Worm (Caenorhabditis elegans) whole organism, L4 larva: Measurements from ENCODE around the gene K08E7.5.

ENCODE experiments used
- D1046.2 ChIP-seq: fragments of 200-800 bp; sonication (Bioruptor generic); IDR thresholded peaks from 2 replicates; pipeline ENCODE4 v1.3.6; 2022; ENCODE audit warnings: missing genetic modification characterization, missing compliant biosample characterization
- F10B5.3 ChIP-seq: sonication (generic microtip); optimal IDR thresholded peaks from 2 replicates; lab custom pipeline; 2016; ENCODE audit warnings: mild to moderate bottlenecking, missing genetic modification characterization, missing compliant biosample characterization
- F26F4.8 ChIP-seq: fragments of 200-800 bp; sonication (Bioruptor generic); conservative IDR thresholded peaks from 2 replicates; pipeline ENCODE4 v1.3.6; 2022; ENCODE audit warnings: missing genetic modification characterization, missing compliant biosample characterization
- T20F7.1 ChIP-seq: fragments of 200-800 bp; sonication (Bioruptor generic); optimal IDR thresholded peaks from 2 replicates; lab custom pipeline; 2018; ENCODE audit warnings: mild to moderate bottlenecking, missing genetic modification characterization, missing compliant biosample characterization
- Y105C5A.15 ChIP-seq: fragments of 200-800 bp; sonication (Bioruptor generic); IDR thresholded peaks from 2 replicates; pipeline ENCODE4 v1.3.6; 2022; ENCODE audit warnings: missing genetic modification characterization, missing compliant biosample characterization
- Y48G9A.11 ChIP-seq: fragments of 200-800 bp; sonication (Bioruptor generic); IDR thresholded peaks from 2 replicates; pipeline ENCODE4 v1.3.6; 2022; ENCODE audit warnings: missing genetic modification reagents, missing genetic modification characterization, missing compliant biosample characterization
- ZK337.2 ChIP-seq: fragments of 200-800 bp; sonication (Bioruptor generic); IDR thresholded peaks from 2 replicates; pipeline ENCODE4 v1.3.6; 2022; ENCODE audit warnings: missing genetic modification reagents, missing genetic modification characterization, missing compliant biosample characterization
- arid-1 ChIP-seq: fragments of 200-800 bp; sonication (Bioruptor generic); conservative IDR thresholded peaks from 2 replicates; pipeline ENCODE4 v1.3.6; 2022; ENCODE audit warnings: missing genetic modification reagents, missing genetic modification characterization, missing compliant biosample characterization
- attf-4 ChIP-seq: sonication (generic microtip); optimal IDR thresholded peaks from 3 replicates; lab custom pipeline; 2017; ENCODE audit warnings: missing biosample characterization, missing genetic modification characterization
- ceh-20 ChIP-seq: fragments of 200-800 bp; sonication (Bioruptor generic); IDR thresholded peaks from 2 replicates; pipeline ENCODE4 v1.3.6; 2022; ENCODE audit warnings: missing genetic modification reagents, missing genetic modification characterization, missing compliant biosample characterization
- ceh-28 ChIP-seq: fragments of 150-350 bp; optimal IDR thresholded peaks from 2 replicates; lab custom pipeline; 2014; ENCODE audit warnings: missing biosample characterization, missing genetic modification reagents, missing genetic modification characterization
- ceh-32 ChIP-seq: sonication (generic microtip); optimal IDR thresholded peaks from 2 replicates; lab custom pipeline; 2016; ENCODE audit warnings: mild to moderate bottlenecking, missing genetic modification characterization, missing compliant biosample characterization; ENCODE audit not compliant: poor library complexity
- ceh-44 ChIP-seq: fragments of 200-800 bp; sonication (Bioruptor generic); IDR thresholded peaks from 2 replicates; pipeline ENCODE4 v1.3.6; 2022; ENCODE audit warnings: missing genetic modification reagents, missing genetic modification characterization, missing compliant biosample characterization
- ceh-62 ChIP-seq: sonication (generic microtip); optimal IDR thresholded peaks from 2 replicates; lab custom pipeline; 2017; ENCODE audit warnings: missing biosample characterization, missing genetic modification characterization
- ceh-82 ChIP-seq: sonication (generic microtip); optimal IDR thresholded peaks from 2 replicates; lab custom pipeline; 2017; ENCODE audit warnings: missing biosample characterization, missing genetic modification characterization
- cey-2 ChIP-seq: sonication (generic microtip); optimal IDR thresholded peaks from 3 replicates; lab custom pipeline; 2017; ENCODE audit warnings: missing genetic modification characterization, mild to moderate bottlenecking, missing compliant biosample characterization, antibody characterized with exemption, borderline replicate concordance; ENCODE audit not compliant: insufficient read depth
- daf-16 ChIP-seq, 3 experiments: sonication (generic microtip); optimal IDR thresholded peaks; 2 replicates each; lab custom pipeline; 2016 to 2017; ENCODE audit warnings: missing genetic modification characterization in 3 of 3, missing genetic modification reagents in 3 of 3, mild to moderate bottlenecking in 2 of 3, missing compliant biosample characterization in 2 of 3, missing biosample characterization in 1 of 3, moderate library complexity in 1 of 3
- daf-19 ChIP-seq: fragments of 200-800 bp; sonication (Bioruptor generic); conservative IDR thresholded peaks from 2 replicates; pipeline ENCODE4 v1.3.6; 2022; ENCODE audit warnings: missing genetic modification characterization, missing compliant biosample characterization
- daf-8 ChIP-seq: fragments of 200-800 bp; sonication (Bioruptor generic); IDR thresholded peaks from 2 replicates; pipeline ENCODE4 v1.3.6; 2022; ENCODE audit warnings: missing genetic modification characterization, missing compliant biosample characterization
- dmd-6 ChIP-seq: fragments of 200-800 bp; sonication (Bioruptor generic); IDR thresholded peaks from 2 replicates; pipeline ENCODE4 v1.3.6; 2022; ENCODE audit warnings: missing genetic modification reagents, missing genetic modification characterization, missing compliant biosample characterization
- dmd-9 ChIP-seq: fragments of 200-800 bp; sonication (Bioruptor generic); IDR thresholded peaks from 2 replicates; pipeline ENCODE4 v1.3.6; 2022; ENCODE audit warnings: missing genetic modification reagents, missing genetic modification characterization, missing compliant biosample characterization
- dpl-1 ChIP-seq: fragments of 150-350 bp; optimal IDR thresholded peaks from 2 replicates; lab custom pipeline; 2014; ENCODE audit warnings: missing biosample characterization, missing genetic modification reagents, missing genetic modification characterization
- egl-27 ChIP-seq: sonication (generic microtip); optimal IDR thresholded peaks from 3 replicates; lab custom pipeline; 2017; ENCODE audit warnings: missing biosample characterization, missing genetic modification reagents, missing genetic modification characterization
- lim-7 ChIP-seq: fragments of 200-800 bp; sonication (Bioruptor generic); IDR thresholded peaks from 2 replicates; pipeline ENCODE4 v1.3.6; 2022; ENCODE audit warnings: missing genetic modification characterization, missing compliant biosample characterization
- lin-1 ChIP-seq: fragments of 200-800 bp; sonication (Bioruptor generic); IDR thresholded peaks from 2 replicates; pipeline ENCODE4 v1.3.6; 2022; ENCODE audit warnings: missing genetic modification reagents, missing genetic modification characterization, missing compliant biosample characterization
- lin-13 ChIP-seq: fragments of 150-350 bp; optimal IDR thresholded peaks from 2 replicates; lab custom pipeline; 2014; ENCODE audit warnings: missing biosample characterization, missing genetic modification reagents, missing genetic modification characterization
- lin-15B ChIP-seq: fragments of 150-350 bp; sonication (generic microtip); optimal IDR thresholded peaks from 3 replicates; lab custom pipeline; 2014; ENCODE audit warnings: missing biosample characterization, missing genetic modification characterization
- lin-29 ChIP-seq: fragments of 200-800 bp; sonication (Bioruptor generic); IDR thresholded peaks from 2 replicates; pipeline ENCODE4 v1.3.6; 2022; ENCODE audit warnings: missing genetic modification reagents, missing genetic modification characterization, missing compliant biosample characterization
- madf-5 ChIP-seq, 2 experiments: fragments of 200-800 bp; sonication (Bioruptor generic); IDR thresholded peaks; 2 replicates each; pipeline ENCODE4 v1.3.6; 2022; ENCODE audit warnings: missing compliant biosample characterization in 2 of 2, missing genetic modification characterization in 2 of 2
- mdl-1 ChIP-seq, 2 experiments: fragments of 150-350 bp in 1 of 2; sonication (generic microtip) in 1 of 2; optimal IDR thresholded peaks; 2 replicates each; lab custom pipeline; 2014 to 2017; ENCODE audit warnings: missing biosample characterization in 2 of 2, missing genetic modification characterization in 2 of 2
- mes-2 ChIP-seq: sonication (generic microtip); optimal IDR thresholded peaks from 2 replicates; lab custom pipeline; 2016; ENCODE audit warnings: missing genotype, mild to moderate bottlenecking, missing genetic modification characterization, missing compliant biosample characterization; ENCODE audit not compliant: poor library complexity, severe bottlenecking
- mxl-3 ChIP-seq: fragments of 200-800 bp; sonication (Bioruptor generic); optimal IDR thresholded peaks from 2 replicates; lab custom pipeline; 2018; ENCODE audit warnings: mild to moderate bottlenecking, missing genetic modification characterization, missing compliant biosample characterization
- nhr-10 ChIP-seq: fragments of 150-350 bp; optimal IDR thresholded peaks from 2 replicates; lab custom pipeline; 2014; ENCODE audit warnings: missing biosample characterization, missing genetic modification characterization
- nhr-102 ChIP-seq: sonication (generic microtip); optimal IDR thresholded peaks from 2 replicates; lab custom pipeline; 2016; ENCODE audit warnings: mild to moderate bottlenecking, missing genetic modification characterization, moderate library complexity, missing compliant biosample characterization
- nhr-111 ChIP-seq: fragments of 200-800 bp; sonication (Bioruptor generic); optimal IDR thresholded peaks from 2 replicates; lab custom pipeline; 2018; ENCODE audit warnings: mild to moderate bottlenecking, missing genetic modification characterization, missing compliant biosample characterization
- nhr-237 ChIP-seq: sonication (generic microtip); optimal IDR thresholded peaks from 2 replicates; lab custom pipeline; 2017; ENCODE audit warnings: missing biosample characterization, missing genetic modification characterization
- nhr-28 ChIP-seq: fragments of 150-350 bp; optimal IDR thresholded peaks from 2 replicates; lab custom pipeline; 2014; ENCODE audit warnings: missing biosample characterization, missing genetic modification characterization
- nhr-41 ChIP-seq: fragments of 200-800 bp; sonication (Bioruptor generic); IDR thresholded peaks from 2 replicates; pipeline ENCODE4 v1.3.6; 2022; ENCODE audit warnings: missing genetic modification reagents, missing genetic modification characterization, missing compliant biosample characterization
- nhr-42 ChIP-seq: fragments of 200-800 bp; sonication (Bioruptor generic); IDR thresholded peaks from 2 replicates; pipeline ENCODE4 v1.3.6; 2022; ENCODE audit warnings: missing genetic modification characterization, missing compliant biosample characterization
- nhr-76 ChIP-seq: fragments of 150-350 bp; optimal IDR thresholded peaks from 2 replicates; lab custom pipeline; 2014; ENCODE audit warnings: missing biosample characterization, missing genetic modification characterization
- nhr-77 ChIP-seq: fragments of 150-350 bp; optimal IDR thresholded peaks from 2 replicates; lab custom pipeline; 2014; ENCODE audit warnings: missing biosample characterization, missing genetic modification characterization
- rbr-2 ChIP-seq: sonication (generic microtip); optimal IDR thresholded peaks from 2 replicates; lab custom pipeline; 2016; ENCODE audit warnings: missing genotype, missing genetic modification characterization, missing compliant biosample characterization
- sdz-12 ChIP-seq: fragments of 200-800 bp; sonication (Bioruptor generic); optimal IDR thresholded peaks from 2 replicates; lab custom pipeline; 2018; ENCODE audit warnings: mild to moderate bottlenecking, missing genetic modification characterization, missing compliant biosample characterization
- skn-1 ChIP-seq: fragments of 150-350 bp; optimal IDR thresholded peaks from 2 replicates; lab custom pipeline; 2014; ENCODE audit warnings: missing biosample characterization, missing genetic modification characterization
- spr-3 ChIP-seq: fragments of 200-800 bp; sonication (Bioruptor generic); optimal IDR thresholded peaks from 2 replicates; lab custom pipeline; 2018; ENCODE audit warnings: mild to moderate bottlenecking, missing genetic modification characterization, missing compliant biosample characterization
- tra-1 ChIP-seq: fragments of 200-800 bp; sonication (Bioruptor generic); IDR thresholded peaks from 2 replicates; pipeline ENCODE4 v1.3.6; 2022; ENCODE audit warnings: missing genetic modification reagents, missing genetic modification characterization, missing compliant biosample characterization
- unc-62 ChIP-seq, 3 experiments: fragments of 150-350 bp in 1 of 3; sonication (generic microtip); optimal IDR thresholded peaks in 2 of 3; peaks in 1 of 3; 1 replicate in 1 of 3; 2 replicates in 2 of 3; lab custom pipeline; 2014 to 2017; ENCODE audit warnings: missing biosample characterization in 3 of 3, missing genetic modification characterization in 3 of 3, missing genetic modification reagents in 3 of 3, missing genotype in 1 of 3
- zag-1 ChIP-seq: fragments of 150-350 bp; optimal IDR thresholded peaks from 2 replicates; lab custom pipeline; 2014; ENCODE audit warnings: missing biosample characterization, missing genetic modification characterization
- zfp-2 ChIP-seq: sonication (generic microtip); optimal IDR thresholded peaks from 2 replicates; lab custom pipeline; 2016; ENCODE audit warnings: mild to moderate bottlenecking, missing genetic modification characterization, missing compliant biosample characterization
- zip-11 ChIP-seq: fragments of 200-800 bp; sonication (Bioruptor generic); IDR thresholded peaks from 2 replicates; pipeline ENCODE4 v1.3.6; 2022; ENCODE audit warnings: missing genetic modification characterization, missing compliant biosample characterization
- zip-2 ChIP-seq: fragments of 150-350 bp; optimal IDR thresholded peaks from 2 replicates; lab custom pipeline; 2014; ENCODE audit warnings: missing biosample characterization, missing genetic modification characterization

The K08E7.5 gene

ce11 chrIV:12600941-12601340 is 27.8 kb downstream of the K08E7.5 start (continued):
- no peak for TF ChIP-seq arid-1
- TF ChIP-seq zag-1 (tag; lab: Kevin White, UChicago), result no peak
- TF ChIP-seq unc-62 (GFP tag; optimal IDR thresholded peaks at IDR 0.05 in 1 of 2; lab: Kevin White, UChicago), result peak in 1 of 2 experiments; percentile 32
- no peak for TF ChIP-seq unc-62 (tag; optimal IDR thresholded peaks at IDR 0.05; lab: Kevin White, UChicago)
- TF ChIP-seq dpl-1 (GFP tag; lab: Kevin White, UChicago), result no peak
- no peak for TF ChIP-seq daf-8 (GFP tag; lab: Robert Waterston, UW)
- TF ChIP-seq nhr-41 (GFP tag; lab: Robert Waterston, UW), result 0 out of 2 replicates have a peak, but pooled peaks have one; percentile 26
- TF ChIP-seq Y48G9A.11 (GFP tag; lab: Robert Waterston, UW), result no peak
- no peak for TF ChIP-seq nhr-42 (GFP tag; lab: Robert Waterston, UW)
- peak; percentile 62; the same call in 1 of the 2 replicates for TF ChIP-seq lin-1 (GFP tag; lab: Robert Waterston, UW)
- TF ChIP-seq nhr-102 (tag; lab: Kevin White, UChicago), result peak; percentile 98
- peak in 1 of 2 experiments; percentile 71 for TF ChIP-seq daf-16 (GFP tag; optimal IDR thresholded peaks at IDR 0.05; lab: Kevin White, UChicago)
- peak; percentile 97 for TF ChIP-seq daf-16 (tag; optimal IDR thresholded peaks at IDR 0.05; lab: Kevin White, UChicago)
- TF ChIP-seq attf-4 (tag; lab: Kevin White, UChicago), result no peak
- no peak for TF ChIP-seq egl-27 (tag; lab: Kevin White, UChicago)
- no peak for TF ChIP-seq ceh-32 (tag; lab: Kevin White, UChicago)
- peak; percentile 48; the same call in 1 of the 2 replicates for TF ChIP-seq ceh-20 (GFP tag; lab: Robert Waterston, UW)
- peak; percentile 72 for TF ChIP-seq nhr-77
- no peak for TF ChIP-seq daf-19
- TF ChIP-seq ceh-82, result no peak
- no peak for TF ChIP-seq ZK337.2 (GFP tag; lab: Robert Waterston, UW)
- TF ChIP-seq mxl-3 (GFP tag; lab: Kevin White, UChicago), result no peak
- peak; percentile 99 for TF ChIP-seq dmd-6
- TF ChIP-seq nhr-28 (tag; lab: Kevin White, UChicago), result peak; percentile 91
- no peak for TF ChIP-seq Y105C5A.15 (GFP tag; lab: Robert Waterston, UW)
- TF ChIP-seq madf-5 (GFP tag; IDR thresholded peaks at IDR 0.05; lab: Robert Waterston, UW), result no peak
- TF ChIP-seq mes-2 (tag; lab: Kevin White, UChicago), result peak; percentile 12
- TF ChIP-seq zip-11 (GFP tag; lab: Robert Waterston, UW), result no peak
- no peak for TF ChIP-seq nhr-237 (tag; lab: Kevin White, UChicago)
- no peak for TF ChIP-seq F26F4.8 (GFP tag; lab: Robert Waterston, UW)
- TF ChIP-seq ceh-62 (tag; lab: Kevin White, UChicago), result no peak
- TF ChIP-seq sdz-12, result no peak
- peak; percentile 40 for TF ChIP-seq nhr-10 (tag; lab: Kevin White, UChicago)
- TF ChIP-seq lim-7, result no peak
- TF ChIP-seq skn-1, result no peak
- peak; percentile 7 for TF ChIP-seq lin-13 (GFP tag; lab: Kevin White, UChicago)
- no peak for TF ChIP-seq F10B5.3
- TF ChIP-seq cey-2 (tag; lab: Kevin White, UChicago), result no peak
- no peak for TF ChIP-seq ceh-44 (GFP tag; lab: Robert Waterston, UW)
- TF ChIP-seq zip-2 (tag; lab: Kevin White, UChicago), result no peak
- no peak for TF ChIP-seq dmd-9
- no peak for TF ChIP-seq nhr-76 (tag; lab: Kevin White, UChicago)
- peak; percentile 53 for TF ChIP-seq T20F7.1 (GFP tag; lab: Kevin White, UChicago)
- TF ChIP-seq lin-29 (GFP tag; lab: Robert Waterston, UW), result no peak
- no peak for TF ChIP-seq rbr-2 (tag; lab: Kevin White, UChicago)
- no peak for TF ChIP-seq lin-15B
- no peak for TF ChIP-seq zfp-2 (tag; lab: Kevin White, UChicago)
- no peak for TF ChIP-seq nhr-111 (GFP tag; lab: Kevin White, UChicago)
- TF ChIP-seq ceh-28, result no peak
- peak; percentile 64; the same call in 1 of the 2 replicates for TF ChIP-seq tra-1 (GFP tag; lab: Robert Waterston, UW)
- no peak for TF ChIP-seq spr-3 (GFP tag; lab: Kevin White, UChicago)
- TF ChIP-seq mdl-1 (tag; optimal IDR thresholded peaks at IDR 0.05; lab: Kevin White, UChicago), result peak in 1 of 2 experiments; percentile 7
- no peak for TF ChIP-seq D1046.2 (GFP tag; lab: Robert Waterston, UW)
